Fruit fly (Drosophila melanogaster) whole organism, prepupa: ENCODE measurements around the gene PIG-K.

ENCODE experiments used
- CG10631 ChIP-seq: fragments of 200-800 bp; sonication (Bioruptor generic); optimal IDR thresholded peaks from 2 replicates; lab custom pipeline; 2016; ENCODE audit warnings: missing biosample characterization, missing genetic modification characterization
- CG10669 ChIP-seq: fragments of 200-800 bp; sonication (Bioruptor generic); optimal IDR thresholded peaks from 3 replicates; lab custom pipeline; 2018; ENCODE audit warnings: missing biosample characterization, mild to moderate bottlenecking, missing genetic modification characterization, moderate library complexity
- CG11294 ChIP-seq: fragments of 200-800 bp; sonication (Bioruptor generic); IDR thresholded peaks from 2 replicates; pipeline ENCODE4 v1.3.6; 2022; ENCODE audit warnings: missing biosample characterization, missing genetic modification characterization
- CG15336 ChIP-seq: fragments of 200-800 bp; sonication (Bioruptor generic); IDR thresholded peaks from 2 replicates; pipeline ENCODE4 v1.3.6; 2022; ENCODE audit warnings: missing biosample characterization, missing genetic modification characterization
- CG1621 ChIP-seq: fragments of 200-800 bp; sonication (Bioruptor generic); optimal IDR thresholded peaks from 3 replicates; lab custom pipeline; 2018; ENCODE audit warnings: missing biosample characterization, mild to moderate bottlenecking, missing genetic modification characterization
- CG31627 ChIP-seq: fragments of 200-800 bp; sonication (Bioruptor generic); optimal IDR thresholded peaks from 3 replicates; lab custom pipeline; 2016; ENCODE audit warnings: missing biosample characterization, missing genetic modification characterization
- CG32006 ChIP-seq: fragments of 200-800 bp; sonication (Bioruptor generic); optimal IDR thresholded peaks from 3 replicates; lab custom pipeline; 2017; ENCODE audit warnings: missing biosample characterization, mild to moderate bottlenecking, missing genetic modification characterization
- CG3919 ChIP-seq: fragments of 200-800 bp; sonication (Bioruptor generic); optimal IDR thresholded peaks from 3 replicates; lab custom pipeline; 2016; ENCODE audit warnings: missing biosample characterization, missing genetic modification characterization
- CG4318 ChIP-seq: fragments of 200-800 bp; sonication (Bioruptor generic); optimal IDR thresholded peaks from 3 replicates; lab custom pipeline; 2017; ENCODE audit warnings: missing biosample characterization, mild to moderate bottlenecking, missing genetic modification characterization
- CG6163 ChIP-seq: fragments of 200-800 bp; sonication (Bioruptor generic); IDR thresholded peaks from 3 replicates; pipeline ENCODE4 v1.3.6; 2022; ENCODE audit warnings: missing biosample characterization, missing genetic modification characterization
- CG6276 ChIP-seq: fragments of 200-800 bp; sonication (Bioruptor generic); optimal IDR thresholded peaks from 2 replicates; lab custom pipeline; 2017; ENCODE audit warnings: missing biosample characterization, mild to moderate bottlenecking, missing genetic modification characterization
- CG6792 ChIP-seq: fragments of 200-800 bp; sonication (Bioruptor generic); optimal IDR thresholded peaks from 3 replicates; lab custom pipeline; 2016; ENCODE audit warnings: missing biosample characterization, missing genetic modification characterization
- CG6808 ChIP-seq: fragments of 200-800 bp; sonication (Bioruptor generic); optimal IDR thresholded peaks from 3 replicates; lab custom pipeline; 2017; ENCODE audit warnings: missing biosample characterization, missing genetic modification characterization, mild to moderate bottlenecking, moderate library complexity, missing genetic modification reagents
- CG6854 ChIP-seq: fragments of 200-800 bp; sonication (Bioruptor generic); optimal IDR thresholded peaks from 2 replicates; lab custom pipeline; 2017; ENCODE audit warnings: missing biosample characterization, mild to moderate bottlenecking, missing genetic modification characterization
- CG8119 ChIP-seq: fragments of 200-800 bp; sonication (Bioruptor generic); IDR thresholded peaks from 3 replicates; pipeline ENCODE4 v1.3.6; 2022; ENCODE audit warnings: missing biosample characterization, missing genetic modification characterization
- CG8319 ChIP-seq: fragments of 200-800 bp; sonication (Bioruptor generic); optimal IDR thresholded peaks from 3 replicates; lab custom pipeline; 2016; ENCODE audit warnings: missing biosample characterization, missing genetic modification characterization
- CG8632 ChIP-seq: fragments of 200-800 bp; sonication (Bioruptor generic); optimal IDR thresholded peaks from 3 replicates; lab custom pipeline; 2016; ENCODE audit warnings: missing biosample characterization, missing genetic modification characterization
- Eip75B ChIP-seq: fragments of 200-800 bp; sonication (Bioruptor generic); optimal IDR thresholded peaks from 3 replicates; lab custom pipeline; 2016; ENCODE audit warnings: missing biosample characterization, missing genetic modification characterization
- Eip78C ChIP-seq: fragments of 200-800 bp; sonication (Bioruptor generic); peaks from one replicate; lab custom pipeline; 2016; ENCODE audit warnings: missing biosample characterization, missing genetic modification characterization
- Ets21C ChIP-seq: fragments of 200-800 bp; sonication (Bioruptor generic); optimal IDR thresholded peaks from 3 replicates; lab custom pipeline; 2016; ENCODE audit warnings: missing biosample characterization, missing genetic modification characterization
- Gug ChIP-seq: fragments of 200-800 bp; sonication (Bioruptor generic); IDR thresholded peaks from 2 replicates; pipeline ENCODE4 v1.3.6; 2022; ENCODE audit warnings: missing biosample characterization, missing genetic modification characterization
- Hr4 ChIP-seq: fragments of 200-800 bp; sonication (Bioruptor generic); optimal IDR thresholded peaks from 3 replicates; lab custom pipeline; 2016; ENCODE audit warnings: missing biosample characterization, missing genetic modification characterization
- Lpt ChIP-seq: fragments of 200-800 bp; sonication (Bioruptor generic); optimal IDR thresholded peaks from 3 replicates; lab custom pipeline; 2016; ENCODE audit warnings: missing biosample characterization, missing genetic modification characterization
- Met ChIP-seq: fragments of 200-800 bp; sonication (Bioruptor generic); optimal IDR thresholded peaks from 3 replicates; lab custom pipeline; 2016; ENCODE audit warnings: missing biosample characterization, missing genetic modification characterization
- OdsH ChIP-seq: fragments of 200-800 bp; sonication (Bioruptor generic); optimal IDR thresholded peaks from 3 replicates; lab custom pipeline; 2016; ENCODE audit warnings: missing biosample characterization, missing genetic modification characterization
- achi ChIP-seq: fragments of 200-800 bp; sonication (Bioruptor generic); optimal IDR thresholded peaks from 3 replicates; lab custom pipeline; 2016; ENCODE audit warnings: missing biosample characterization, missing genetic modification characterization
- acj6 ChIP-seq: fragments of 200-800 bp; sonication (Bioruptor generic); optimal IDR thresholded peaks from 3 replicates; lab custom pipeline; 2016; ENCODE audit warnings: missing biosample characterization, missing genetic modification characterization
- cyc ChIP-seq: fragments of 200-800 bp; sonication (Bioruptor generic); optimal IDR thresholded peaks from 3 replicates; lab custom pipeline; 2016; ENCODE audit warnings: missing biosample characterization, missing genetic modification characterization
- dac ChIP-seq: fragments of 200-800 bp; sonication (Bioruptor generic); optimal IDR thresholded peaks from 2 replicates; lab custom pipeline; 2017; ENCODE audit warnings: missing biosample characterization, mild to moderate bottlenecking, missing genetic modification characterization
- eg ChIP-seq: fragments of 200-800 bp; sonication (Bioruptor generic); IDR thresholded peaks from 3 replicates; pipeline ENCODE4 v1.3.6; 2022; ENCODE audit warnings: missing biosample characterization, missing genetic modification characterization
- fd59A ChIP-seq: fragments of 200-800 bp; sonication (Bioruptor generic); optimal IDR thresholded peaks from 2 replicates; lab custom pipeline; 2017; ENCODE audit warnings: missing biosample characterization, mild to moderate bottlenecking, missing genetic modification characterization, missing genetic modification reagents
- fd85E ChIP-seq: fragments of 200-800 bp; sonication (Bioruptor generic); optimal IDR thresholded peaks from 3 replicates; lab custom pipeline; 2016; ENCODE audit warnings: missing biosample characterization, missing genetic modification characterization
- fkh ChIP-seq: fragments of 200-800 bp; sonication (Bioruptor generic); optimal IDR thresholded peaks from 3 replicates; lab custom pipeline; 2017; ENCODE audit warnings: missing biosample characterization, mild to moderate bottlenecking, missing genetic modification characterization, moderate library complexity
- net ChIP-seq: fragments of 200-800 bp; sonication (Bioruptor generic); optimal IDR thresholded peaks from 3 replicates; lab custom pipeline; 2016; ENCODE audit warnings: missing biosample characterization, missing genetic modification characterization
- pdm3 ChIP-seq: fragments of 200-800 bp; sonication (Bioruptor generic); optimal IDR thresholded peaks from 3 replicates; lab custom pipeline; 2016; ENCODE audit warnings: missing biosample characterization, missing genetic modification characterization
- salr ChIP-seq, 2 experiments: fragments of 200-800 bp; sonication (Bioruptor generic); optimal IDR thresholded peaks; 3 replicates each; lab custom pipeline; 2016 to 2018; ENCODE audit warnings: missing biosample characterization in 2 of 2, missing genetic modification characterization in 2 of 2, mild to moderate bottlenecking in 1 of 2
- spab ChIP-seq: fragments of 200-800 bp; sonication (Bioruptor generic); optimal IDR thresholded peaks from 2 replicates; lab custom pipeline; 2017; ENCODE audit warnings: missing biosample characterization, mild to moderate bottlenecking, missing genetic modification characterization, missing genetic modification reagents
- ss ChIP-seq, 2 experiments: fragments of 200-800 bp; sonication (Bioruptor generic); optimal IDR thresholded peaks; 2 replicates in 1 of 2; 3 replicates in 1 of 2; lab custom pipeline; 2017 to 2018; ENCODE audit warnings: mild to moderate bottlenecking in 2 of 2, missing biosample characterization in 2 of 2, missing genetic modification characterization in 2 of 2, moderate library complexity in 1 of 2
- svp ChIP-seq: fragments of 200-800 bp; sonication (Bioruptor generic); peaks from one replicate; lab custom pipeline; 2016; ENCODE audit warnings: missing biosample characterization, missing genetic modification characterization
- topi ChIP-seq: fragments of 200-800 bp; sonication (Bioruptor generic); optimal IDR thresholded peaks from 3 replicates; lab custom pipeline; 2016; ENCODE audit warnings: missing biosample characterization, missing genetic modification characterization
- vri ChIP-seq: fragments of 200-800 bp; sonication (Bioruptor generic); optimal IDR thresholded peaks from 3 replicates; lab custom pipeline; 2016; ENCODE audit warnings: missing biosample characterization, mild to moderate bottlenecking, missing genetic modification characterization

Gene PIG-K

dm6 chrX:1970575-1971325 lies 38.4 kb downstream of the PIG-K start (continued):
- TF ChIP-seq Ets21C (GFP tag; lab: Kevin White, UChicago) (no peak), fd59A (GFP tag; lab: Kevin White, UChicago) (no peak), salr (GFP tag; optimal IDR thresholded peaks at IDR 0.05; lab: Kevin White, UChicago) (no peak), svp (GFP tag; lab: Kevin White, UChicago) (peak; percentile 82), CG6854 (GFP tag; lab: Kevin White, UChicago) (peak; percentile 38), Eip78C (GFP tag; lab: Kevin White, UChicago) (peak; percentile 26), ss (GFP tag; optimal IDR thresholded peaks at IDR 0.05; lab: Kevin White, UChicago) (no peak), spab (no peak)

dm6 chrX:1969775-1970574 lies 39.2 kb downstream of the PIG-K start:
- TF ChIP-seq Met, result no peak
- no peak for TF ChIP-seq CG6808
- peak; percentile 65 for TF ChIP-seq CG6276 (GFP tag; lab: Kevin White, UChicago)
- no peak for TF ChIP-seq fkh (GFP tag; lab: Kevin White, UChicago)
- peak; percentile 18 for TF ChIP-seq svp (GFP tag; lab: Kevin White, UChicago)
- 0 out of 3 replicates have a peak, but pooled peaks have one; percentile 16 for TF ChIP-seq CG6163 (GFP tag; lab: Robert Waterston, UW)
- peak; percentile 75 for TF ChIP-seq eg (GFP tag; lab: Robert Waterston, UW)
- no peak for TF ChIP-seq CG31627 (GFP tag; lab: Kevin White, UChicago)
- peak; percentile 59 for TF ChIP-seq Hr4 (GFP tag; lab: Kevin White, UChicago)
- peak; percentile 18 for TF ChIP-seq CG3919
- TF ChIP-seq CG10631, result no peak
- TF ChIP-seq dac, result peak; percentile 5
- peak; percentile 21 for TF ChIP-seq net
- no peak for TF ChIP-seq spab
- peak; percentile 70 for TF ChIP-seq CG8119 (GFP tag; lab: Robert Waterston, UW)
- peak; percentile 39 for TF ChIP-seq OdsH (GFP tag; lab: Kevin White, UChicago)
- no peak for TF ChIP-seq vri (GFP tag; lab: Kevin White, UChicago)
- no peak for TF ChIP-seq acj6 (GFP tag; lab: Kevin White, UChicago)
- TF ChIP-seq pdm3 (GFP tag; lab: Kevin White, UChicago), result peak; percentile 48
- TF ChIP-seq CG10669 (GFP tag; lab: Kevin White, UChicago), result no peak
- TF ChIP-seq CG32006, result peak; percentile 43
- TF ChIP-seq CG15336 (GFP tag; lab: Robert Waterston, UW), result peak; percentile 71
- peak; percentile 55 for TF ChIP-seq Eip78C (GFP tag; lab: Kevin White, UChicago)
- TF ChIP-seq CG8632 (GFP tag; lab: Kevin White, UChicago), result no peak

- TF ChIP-seq salr (GFP tag; optimal IDR thresholded peaks at IDR 0.05; lab: Kevin White, UChicago) (peak; percentile 31 to 71), CG8632 (GFP tag; lab: Kevin White, UChicago) (peak; percentile 60), Met (no peak), CG6792 (GFP tag; lab: Kevin White, UChicago) (peak; percentile 77), fd59A (GFP tag; lab: Kevin White, UChicago) (peak; percentile 66), topi (GFP tag; lab: Kevin White, UChicago) (peak; percentile 37), spab (peak; percentile 68), dac (peak; percentile 86), Lpt (peak; percentile 83), CG10669 (GFP tag; lab: Kevin White, UChicago) (peak; percentile 71), achi (peak; percentile 76), svp (GFP tag; lab: Kevin White, UChicago) (peak; percentile 67), eg (GFP tag; lab: Robert Waterston, UW) (peak; percentile 91), CG6163 (GFP tag; lab: Robert Waterston, UW) (peak; percentile 75), Eip75B (GFP tag; lab: Kevin White, UChicago) (peak; percentile 81), CG3919 (peak; percentile 78), CG31627 (GFP tag; lab: Kevin White, UChicago) (peak; percentile 43), CG8319 (GFP tag; lab: Kevin White, UChicago) (peak; percentile 16), CG10631 (peak; percentile 71), CG1621 (tag; lab: Kevin White, UChicago) (peak; percentile 75), Gug (GFP tag; lab: Robert Waterston, UW) (peak; percentile 79), Eip78C (GFP tag; lab: Kevin White, UChicago) (peak; percentile 94), OdsH (GFP tag; lab: Kevin White, UChicago) (peak; percentile 85), acj6 (GFP tag; lab: Kevin White, UChicago) (peak; percentile 77), CG4318 (GFP tag; lab: Kevin White, UChicago) (peak; percentile 86), CG8119 (GFP tag; lab: Robert Waterston, UW) (peak; percentile 93), fd85E (peak; percentile 0), cyc (GFP tag; lab: Kevin White, UChicago) (peak; percentile 30), ss (GFP tag; optimal IDR thresholded peaks at IDR 0.05; lab: Kevin White, UChicago) (peak; percentile 60 to 77), vri (GFP tag; lab: Kevin White, UChicago) (no peak), CG11294 (GFP tag; lab: Robert Waterston, UW) (peak; percentile 87)
Measured at dm6 chrX:1968581-1969258, 40.4 kb downstream of the PIG-K start.
